Worm (Caenorhabditis elegans) whole organism, L2 larva: Measurements from ENCODE around the gene mps-4.

Source experiments
- ceh-16 ChIP-seq: fragments of 150-350 bp; optimal IDR thresholded peaks from 2 replicates; lab custom pipeline; 2014; ENCODE audit warnings: missing biosample characterization, missing genetic modification characterization
- nhr-25 ChIP-seq: fragments of 150-350 bp; sonication (generic microtip); optimal IDR thresholded peaks from 3 replicates; lab custom pipeline; 2014; ENCODE audit warnings: missing biosample characterization, missing genetic modification characterization

ce11 chrIII:8262599-8262998, 9.0 kb downstream of the mps-4 start:
- no peak for TF ChIP-seq nhr-25 (tag; lab: Kevin White, UChicago)
- no peak for TF ChIP-seq ceh-16 (tag; lab: Kevin White, UChicago)
